Worm (Caenorhabditis elegans) whole organism, L1 larva: Measurements from ENCODE around the gene srx-5.

Source experiments
- C34B4.2 ChIP-seq: sonication (generic microtip); optimal IDR thresholded peaks from 2 replicates; lab custom pipeline; 2017; ENCODE audit warnings: mild to moderate bottlenecking, missing genetic modification characterization, missing compliant biosample characterization
- Y116A8C.19 ChIP-seq: sonication (generic microtip); optimal IDR thresholded peaks from 2 replicates; lab custom pipeline; 2016; ENCODE audit warnings: missing compliant biosample characterization, missing genetic modification characterization, borderline replicate concordance
- blmp-1 ChIP-seq: fragments of 150-350 bp; optimal IDR thresholded peaks from 2 replicates; lab custom pipeline; 2014; ENCODE audit warnings: missing biosample characterization, missing genetic modification characterization
- ceh-63 ChIP-seq: fragments of 200-800 bp; sonication (Bioruptor generic); optimal IDR thresholded peaks from 2 replicates; lab custom pipeline; 2018; ENCODE audit warnings: mild to moderate bottlenecking, missing genetic modification characterization, missing compliant biosample characterization
- ceh-8 ChIP-seq: fragments of 200-800 bp; sonication (Bioruptor generic); optimal IDR thresholded peaks from 2 replicates; lab custom pipeline; 2018; ENCODE audit warnings: mild to moderate bottlenecking, missing genetic modification characterization, moderate library complexity, missing compliant biosample characterization
- ceh-82 ChIP-seq, 3 experiments: fragments of 150-350 bp in 1 of 3; sonication (generic microtip) in 2 of 3; optimal IDR thresholded peaks; 2 replicates each; lab custom pipeline; 2014 to 2017; ENCODE audit warnings: missing biosample characterization in 3 of 3, missing genetic modification characterization in 3 of 3
- ceh-88 ChIP-seq: fragments of 200-800 bp; sonication (Bioruptor generic); IDR thresholded peaks from 2 replicates; pipeline ENCODE4 v1.3.6; 2022; ENCODE audit warnings: missing genetic modification characterization, missing compliant biosample characterization
- ces-1 ChIP-seq: fragments of 150-350 bp; optimal IDR thresholded peaks from 2 replicates; lab custom pipeline; 2014; ENCODE audit warnings: missing biosample characterization, missing genetic modification reagents, missing genetic modification characterization
- dsc-1 ChIP-seq: sonication (generic microtip); optimal IDR thresholded peaks from 2 replicates; lab custom pipeline; 2016; ENCODE audit warnings: mild to moderate bottlenecking, missing genetic modification characterization, missing compliant biosample characterization
- efl-1 ChIP-seq, 4 experiments: fragments of 150-350 bp; optimal IDR thresholded peaks in 3 of 4; peaks in 1 of 4; 1 replicate in 1 of 4; 2 replicates in 3 of 4; lab custom pipeline; 2014; ENCODE audit warnings: missing biosample characterization in 2 of 4, missing genetic modification characterization in 2 of 4, missing genetic modification reagents in 2 of 4
- efl-3 ChIP-seq: fragments of 200-800 bp; sonication (Bioruptor generic); optimal IDR thresholded peaks from 2 replicates; lab custom pipeline; 2018; ENCODE audit warnings: mild to moderate bottlenecking, missing genetic modification characterization, missing compliant biosample characterization
- elt-2 ChIP-seq: sonication (generic microtip); optimal IDR thresholded peaks from 2 replicates; lab custom pipeline; 2016; ENCODE audit warnings: missing genetic modification characterization, mild to moderate bottlenecking, inconsistent platforms, missing compliant biosample characterization, missing genetic modification reagents
- fkh-10 ChIP-seq: sonication (generic microtip); optimal IDR thresholded peaks from 2 replicates; lab custom pipeline; 2017; ENCODE audit warnings: missing biosample characterization, missing genetic modification reagents, missing genetic modification characterization
- fos-1 ChIP-seq: fragments of 150-350 bp; optimal IDR thresholded peaks from 2 replicates; lab custom pipeline; 2014; ENCODE audit warnings: missing biosample characterization, missing genetic modification characterization
- hlh-17 ChIP-seq: fragments of 200-800 bp; sonication (Bioruptor generic); optimal IDR thresholded peaks from 2 replicates; lab custom pipeline; 2018; ENCODE audit warnings: missing genetic modification characterization, mild to moderate bottlenecking, missing compliant biosample characterization, moderate library complexity, borderline replicate concordance
- hlh-4 ChIP-seq: sonication (generic microtip); optimal IDR thresholded peaks from 2 replicates; lab custom pipeline; 2016; ENCODE audit warnings: mild to moderate bottlenecking, missing genetic modification characterization, missing compliant biosample characterization
- irx-1 ChIP-seq: sonication (generic microtip); optimal IDR thresholded peaks from 2 replicates; lab custom pipeline; 2016; ENCODE audit warnings: missing genetic modification characterization, missing compliant biosample characterization
- lin-39 ChIP-seq: fragments of 150-350 bp; optimal IDR thresholded peaks from 2 replicates; lab custom pipeline; 2014; ENCODE audit warnings: missing biosample characterization, missing genetic modification reagents, missing genetic modification characterization
- lir-3 ChIP-seq: sonication (generic microtip); optimal IDR thresholded peaks from 2 replicates; lab custom pipeline; 2016; ENCODE audit warnings: mild to moderate bottlenecking, missing genetic modification characterization, moderate library complexity, missing compliant biosample characterization; ENCODE audit not compliant: poor library complexity
- mdl-1 ChIP-seq, 2 experiments: fragments of 150-350 bp; optimal IDR thresholded peaks; 2 replicates each; lab custom pipeline; 2014 to 2017; ENCODE audit warnings: missing biosample characterization in 2 of 2, missing genetic modification characterization in 2 of 2, inconsistent platforms in 1 of 2
- nhr-12 ChIP-seq: sonication (generic microtip); optimal IDR thresholded peaks from 2 replicates; lab custom pipeline; 2017; ENCODE audit warnings: missing biosample characterization, missing genetic modification characterization
- nhr-19 ChIP-seq: fragments of 200-800 bp; sonication (Bioruptor generic); conservative IDR thresholded peaks from 2 replicates; pipeline ENCODE4 v1.3.6; 2022; ENCODE audit warnings: missing genetic modification characterization, missing compliant biosample characterization
- nhr-71 ChIP-seq: sonication (generic microtip); optimal IDR thresholded peaks from 2 replicates; lab custom pipeline; 2016; ENCODE audit warnings: mild to moderate bottlenecking, missing genetic modification characterization, moderate library complexity, missing compliant biosample characterization
- nhr-76 ChIP-seq: sonication (generic microtip); optimal IDR thresholded peaks from 2 replicates; lab custom pipeline; 2017; ENCODE audit warnings: missing biosample characterization, missing genetic modification characterization
- nhr-77 ChIP-seq: fragments of 150-350 bp; optimal IDR thresholded peaks from 2 replicates; lab custom pipeline; 2014; ENCODE audit warnings: missing biosample characterization, missing genetic modification characterization
- pax-3 ChIP-seq: fragments of 200-800 bp; sonication (Bioruptor generic); optimal IDR thresholded peaks from 2 replicates; lab custom pipeline; 2018; ENCODE audit warnings: mild to moderate bottlenecking, missing genetic modification characterization, moderate library complexity, missing compliant biosample characterization
- rnt-1 ChIP-seq: sonication (generic microtip); optimal IDR thresholded peaks from 2 replicates; lab custom pipeline; 2016; ENCODE audit warnings: mild to moderate bottlenecking, missing genetic modification characterization, moderate library complexity, missing compliant biosample characterization
- skn-1 ChIP-seq: fragments of 150-350 bp; optimal IDR thresholded peaks from 2 replicates; lab custom pipeline; 2014; ENCODE audit warnings: missing biosample characterization, missing genetic modification characterization
- snu-23 ChIP-seq: sonication (generic microtip); optimal IDR thresholded peaks from 2 replicates; lab custom pipeline; 2016; ENCODE audit warnings: missing genetic modification characterization, missing compliant biosample characterization
- sox-4 ChIP-seq: sonication (generic microtip); optimal IDR thresholded peaks from 2 replicates; lab custom pipeline; 2016; ENCODE audit warnings: missing genetic modification characterization, missing compliant biosample characterization
- swsn-7 ChIP-seq: sonication (generic microtip); optimal IDR thresholded peaks from 2 replicates; lab custom pipeline; 2016; ENCODE audit warnings: missing genetic modification characterization, missing compliant biosample characterization
- tlp-1 ChIP-seq: fragments of 150-350 bp; optimal IDR thresholded peaks from 2 replicates; lab custom pipeline; 2014; ENCODE audit warnings: missing biosample characterization, missing genetic modification characterization
- unc-98 ChIP-seq: fragments of 200-800 bp; sonication (Bioruptor generic); IDR thresholded peaks from 2 replicates; pipeline ENCODE4 v1.3.6; 2022; ENCODE audit warnings: missing genetic modification characterization, missing compliant biosample characterization
- vab-15 ChIP-seq: sonication (generic microtip); optimal IDR thresholded peaks from 2 replicates; lab custom pipeline; 2017; ENCODE audit warnings: missing genotype, mild to moderate bottlenecking, missing genetic modification characterization, missing compliant biosample characterization
- xbp-1 ChIP-seq: sonication (generic microtip); optimal IDR thresholded peaks from 2 replicates; lab custom pipeline; 2016; ENCODE audit warnings: missing genetic modification characterization, missing compliant biosample characterization
- zip-4 ChIP-seq: fragments of 200-800 bp; sonication (Bioruptor generic); optimal IDR thresholded peaks from 2 replicates; lab custom pipeline; 2018; ENCODE audit warnings: mild to moderate bottlenecking, missing genetic modification characterization, moderate library complexity, missing compliant biosample characterization
- ztf-11 ChIP-seq, 2 experiments: sonication (generic microtip); optimal IDR thresholded peaks; 2 replicates each; lab custom pipeline; 2016 to 2017; ENCODE audit warnings: missing genetic modification characterization in 2 of 2, missing biosample characterization in 1 of 2, missing compliant biosample characterization in 1 of 2

srx-5 gene

DNA sequence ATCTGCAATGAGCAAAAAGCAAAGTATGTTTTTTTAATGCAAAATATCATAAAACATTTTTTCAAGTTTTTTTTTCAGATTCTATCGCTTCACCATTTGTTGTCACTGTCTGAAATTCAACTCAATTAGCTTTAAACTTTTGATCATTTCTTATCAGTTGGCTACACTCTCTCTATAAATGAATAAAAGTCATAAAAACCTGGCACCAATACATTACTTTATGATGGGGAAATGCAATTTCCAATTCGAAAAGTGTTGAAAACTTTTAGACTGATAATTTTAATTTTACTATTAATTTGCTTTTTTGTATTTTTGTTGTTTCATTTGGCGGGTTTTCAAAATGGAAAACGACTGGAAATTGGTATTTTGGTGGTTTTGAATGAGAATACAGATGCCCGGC is 16.0 kb upstream of the srx-5 start, which contains the start of gene F31F4.1:
Gene F31F4.1, plus strand, starts transcription at position 203 of the 400 bp plus-strand sequence.
- peak; percentile 33 for TF ChIP-seq elt-2 (tag; lab: Kevin White, UChicago)
- no peak for TF ChIP-seq hlh-4
- TF ChIP-seq efl-1 (optimal IDR thresholded peaks at IDR 0.05; lab: Kevin White, UChicago), result no peak
- TF ChIP-seq efl-1 (GFP tag; optimal IDR thresholded peaks at IDR 0.05 in 1 of 2; lab: Kevin White, UChicago), result peak in 1 of 2 experiments; percentile 15

DNA sequence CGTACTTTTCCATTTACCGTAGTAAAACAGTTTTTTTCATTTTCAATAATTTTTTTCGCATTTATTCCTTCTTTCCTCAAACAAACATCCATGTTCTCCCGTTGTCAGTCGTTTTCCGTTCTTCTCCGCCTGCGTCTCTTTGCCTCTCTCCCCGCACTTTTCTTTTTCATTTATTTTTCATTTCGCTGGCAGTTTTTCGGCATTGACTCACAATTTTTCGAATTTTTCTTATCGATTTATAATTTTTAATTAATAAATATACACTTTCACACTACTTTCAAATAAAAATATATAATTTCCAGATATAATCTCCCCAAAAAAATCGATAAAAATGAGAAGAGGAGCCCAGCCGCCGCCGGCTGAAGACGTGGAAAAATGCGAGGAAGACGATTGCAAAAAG is 12.5 kb upstream of the srx-5 start, which contains the start of gene H25P19.1:
Gene H25P19.1, plus strand, starts transcription at position 301 of the 400 bp plus-strand sequence.
- TF ChIP-seq ztf-11 (tag; optimal IDR thresholded peaks at IDR 0.05; lab: Kevin White, UChicago), result no peak
- TF ChIP-seq ces-1 (GFP tag; lab: Kevin White, UChicago), result no peak
- peak; percentile 66 for TF ChIP-seq blmp-1 (tag; lab: Kevin White, UChicago)
- no peak for TF ChIP-seq snu-23 (GFP tag; lab: Kevin White, UChicago)
- TF ChIP-seq vab-15 (tag; lab: Kevin White, UChicago), result no peak
- TF ChIP-seq swsn-7, result no peak
- no peak for TF ChIP-seq dsc-1 (tag; lab: Kevin White, UChicago)
- TF ChIP-seq pax-3 (tag; lab: Kevin White, UChicago), result no peak
- TF ChIP-seq, all 84 proteins: peak for 1

- TF ChIP-seq mdl-1 (tag; optimal IDR thresholded peaks at IDR 0.05; lab: Kevin White, UChicago), result no peak
- no peak for TF ChIP-seq skn-1 (tag; lab: Kevin White, UChicago)
- no peak for TF ChIP-seq lir-3 (tag; lab: Kevin White, UChicago)
- no peak for TF ChIP-seq hlh-17
- no peak for TF ChIP-seq fkh-10 (GFP tag; lab: Kevin White, UChicago)
- no peak for TF ChIP-seq C34B4.2 (tag; lab: Kevin White, UChicago)
- no peak for TF ChIP-seq xbp-1
- TF ChIP-seq nhr-77 (tag; lab: Kevin White, UChicago), result no peak
- TF ChIP-seq blmp-1 (tag; lab: Kevin White, UChicago), result no peak
- TF ChIP-seq sox-4 (tag; lab: Kevin White, UChicago), result no peak
- TF ChIP-seq ceh-8 (GFP tag; lab: Kevin White, UChicago), result no peak
- no peak for TF ChIP-seq ceh-88 (GFP tag; lab: Robert Waterston, UW)
- no peak for TF ChIP-seq nhr-19 (GFP tag; lab: Robert Waterston, UW)
- no peak for TF ChIP-seq ceh-82 (tag; optimal IDR thresholded peaks at IDR 0.05; lab: Kevin White, UChicago)
- no peak for TF ChIP-seq tlp-1
Observed at ce11 chrV:689538-689937, 10.3 kb upstream of the srx-5 start.

DNA sequence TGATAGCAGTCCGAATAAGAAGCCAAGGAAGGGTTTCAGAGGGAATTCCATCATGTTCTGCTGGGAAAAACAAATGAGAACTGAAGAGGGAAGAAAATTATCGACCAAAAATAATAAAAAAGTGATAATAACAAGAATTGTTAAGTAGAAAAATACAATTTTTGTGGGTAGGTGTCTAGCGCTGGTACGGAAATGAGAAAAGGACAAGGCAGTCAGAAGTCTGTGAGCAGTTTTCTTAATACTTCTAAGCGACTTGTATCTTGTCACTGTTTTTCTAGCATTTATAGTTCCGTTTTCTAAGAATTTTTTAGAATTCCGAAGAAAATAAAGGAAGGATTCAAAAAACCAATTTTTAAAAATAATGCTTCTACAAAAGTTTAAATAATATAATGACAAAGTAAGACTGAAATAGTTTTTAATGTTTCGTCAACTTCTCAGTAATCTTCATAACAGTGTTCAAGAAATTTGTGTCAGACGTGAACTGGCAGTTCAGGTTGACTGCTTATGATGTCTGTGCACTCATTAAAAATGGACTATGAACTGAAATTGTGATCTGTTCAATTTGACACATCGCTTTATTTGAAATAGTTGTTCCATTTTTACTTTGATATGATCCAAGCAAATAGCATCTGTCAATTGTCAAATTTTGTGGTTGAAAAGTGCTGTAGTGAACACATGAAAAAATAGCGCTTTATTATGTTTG is 7.0 kb upstream of the srx-5 start, which contains the start of gene srx-4:
Gene srx-4, minus strand, starts transcription at position 51 of the 703 bp plus-strand sequence.
- TF ChIP-seq dsc-1 (tag; lab: Kevin White, UChicago), result no peak

ce11 chrV:694625-695024 is 5.3 kb upstream of the srx-5 start, which contains the start of gene srj-53:
Gene srj-53 (minus strand): TSS chrV:694725.
- no peak for TF ChIP-seq zip-4 (GFP tag; lab: Kevin White, UChicago)
- TF ChIP-seq irx-1, result no peak
- TF ChIP-seq Y116A8C.19 (tag; lab: Kevin White, UChicago), result no peak
- no peak for TF ChIP-seq ceh-88 (GFP tag; lab: Robert Waterston, UW)
- no peak for TF ChIP-seq nhr-12 (tag; lab: Kevin White, UChicago)

ce11 chrV:695914-696313 is 4.0 kb upstream of the srx-5 start, which contains the start of gene srj-52:
Gene srj-52 (minus strand): TSS chrV:696014.
- no peak for TF ChIP-seq lin-39 (tag; lab: Kevin White, UChicago)
- TF ChIP-seq ceh-63 (GFP tag; lab: Kevin White, UChicago), result no peak
- no peak for TF ChIP-seq nhr-71
- no peak for TF ChIP-seq efl-3 (GFP tag; lab: Kevin White, UChicago)
- TF ChIP-seq fos-1, result no peak
- TF ChIP-seq rnt-1, result no peak
- TF ChIP-seq unc-98 (GFP tag; lab: Robert Waterston, UW), result no peak
- TF ChIP-seq nhr-76 (tag; lab: Kevin White, UChicago), result no peak
- TF ChIP-seq hlh-4, result no peak
